Worm (Caenorhabditis elegans): ENCODE results near the gene kcnl-4.

Gene kcnl-4

ce11 chrV:14505745-14506214, 25.1 kb upstream of the kcnl-4 start:
- TF ChIP-seq ztf-11 (tag; optimal IDR thresholded peaks at IDR 0.05) (no peak), sea-2 (GFP tag; optimal IDR thresholded peaks at IDR 0.05) (no peak), elt-1 (tag; optimal IDR thresholded peaks at IDR 0.05) (peak; percentile 95), pqm-1 (tag; optimal IDR thresholded peaks at IDR 0.05) (peak; percentile 42), nhr-23 (tag; optimal IDR thresholded peaks at IDR 0.05) (peak; percentile 67), elt-3 (tag; optimal IDR thresholded peaks at IDR 0.05) (peak in 2 of 3 experiments; percentile 30 to 93), egl-27 (tag; optimal IDR thresholded peaks at IDR 0.05) (peak; percentile 2), elt-2 (tag; optimal IDR thresholded peaks at IDR 0.05) (peak; percentile 84), egl-5 (tag; optimal IDR thresholded peaks at IDR 0.05) (no peak), nhr-25 (tag; optimal IDR thresholded peaks at IDR 0.05) (peak; percentile 65), mml-1 (tag; optimal IDR thresholded peaks at IDR 0.05) (no peak), jun-1 (tag; optimal IDR thresholded peaks at IDR 0.05) (peak; percentile 46), nhr-43 (tag; optimal IDR thresholded peaks at IDR 0.05; ENCODE audit: poor library complexity, severe bottlenecking) (peak; percentile 78)

ce11 chrV:14506713-14507675, 23.9 kb upstream of the kcnl-4 start:
- peak; percentile 91 for TF ChIP-seq nhr-23 (tag; optimal IDR thresholded peaks at IDR 0.05)
- peak in 1 of 3 experiments; percentile 15 for TF ChIP-seq elt-3 (tag; optimal IDR thresholded peaks at IDR 0.05)
- peak; percentile 1 for TF ChIP-seq nfya-1 (tag; optimal IDR thresholded peaks at IDR 0.05; ENCODE audit: insufficient read depth)
- TF ChIP-seq nhr-25 (tag; optimal IDR thresholded peaks at IDR 0.05): peak; percentile 70
- peak; percentile 100 for TF ChIP-seq elt-1 (tag; optimal IDR thresholded peaks at IDR 0.05)
- peak; percentile 59 for TF ChIP-seq egl-5 (tag; optimal IDR thresholded peaks at IDR 0.05)
- TF ChIP-seq mml-1 (tag; optimal IDR thresholded peaks at IDR 0.05): no peak
- TF ChIP-seq mdl-1 (tag; optimal IDR thresholded peaks at IDR 0.05): no peak

- no peak for TF ChIP-seq nhr-11 (tag; optimal IDR thresholded peaks at IDR 0.05)
These were observed 22.9 kb upstream of the kcnl-4 start, which contains the start of gene R02D5.1 for ce11 chrV:14508005-14508521. R02D5.1 (plus strand) TSS chrV:14508249.

ce11 chrV:14508556-14508955, 22.4 kb upstream of the kcnl-4 start:
- TF ChIP-seq ama-1 (optimal IDR thresholded peaks at IDR 0.05) (no peak), nhr-76 (tag; optimal IDR thresholded peaks at IDR 0.05) (no peak), nhr-12 (tag; optimal IDR thresholded peaks at IDR 0.05) (no peak), lin-39 (tag; optimal IDR thresholded peaks at IDR 0.05) (no peak), zag-1 (tag; optimal IDR thresholded peaks at IDR 0.05) (no peak), skn-1 (tag; optimal IDR thresholded peaks at IDR 0.05) (no peak), nhr-77 (tag; optimal IDR thresholded peaks at IDR 0.05) (no peak), lin-15B (tag; optimal IDR thresholded peaks at IDR 0.05) (no peak), fkh-10 (GFP tag; optimal IDR thresholded peaks at IDR 0.05) (no peak), jun-1 (tag; optimal IDR thresholded peaks at IDR 0.05) (no peak), mml-1 (tag; optimal IDR thresholded peaks at IDR 0.05) (no peak)

- peak; percentile 68 for TF ChIP-seq nhr-23 (tag; optimal IDR thresholded peaks at IDR 0.05)
- TF ChIP-seq nhr-43 (tag; optimal IDR thresholded peaks at IDR 0.05; ENCODE audit: poor library complexity, severe bottlenecking): peak; percentile 50
- peak; percentile 89 for TF ChIP-seq nhr-25 (tag; optimal IDR thresholded peaks at IDR 0.05)
- peak; percentile 24 for TF ChIP-seq mdl-1 (tag; optimal IDR thresholded peaks at IDR 0.05)
- TF ChIP-seq mml-1 (tag; optimal IDR thresholded peaks at IDR 0.05): no peak
- peak; percentile 15 for TF ChIP-seq elt-1 (tag; optimal IDR thresholded peaks at IDR 0.05)
- TF ChIP-seq lin-39 (tag; optimal IDR thresholded peaks at IDR 0.05): peak; percentile 67
- no peak for TF ChIP-seq nhr-67 (tag; optimal IDR thresholded peaks at IDR 0.05)
- TF ChIP-seq unc-62 (GFP tag; optimal IDR thresholded peaks at IDR 0.05): no peak
These were observed 20.2 kb upstream of the kcnl-4 start, which contains the start of gene R02D5.9 for ce11 chrV:14510746-14511145. R02D5.9 (minus strand) TSS chrV:14511123.

ce11 chrV:14518010-14518409, 12.9 kb upstream of the kcnl-4 start, which contains the start of gene R02D5.6:
R02D5.6 (minus strand) TSS chrV:14518110.
- TF ChIP-seq ceh-28 (tag; optimal IDR thresholded peaks at IDR 0.05) (no peak), nhr-28 (tag; optimal IDR thresholded peaks at IDR 0.05) (no peak), eor-1 (tag; optimal IDR thresholded peaks at IDR 0.05) (no peak), egl-5 (tag; optimal IDR thresholded peaks at IDR 0.05) (no peak), pqm-1 (tag; optimal IDR thresholded peaks at IDR 0.05) (no peak), hmg-11 (tag; optimal IDR thresholded peaks at IDR 0.05) (no peak)

All from whole organism, L3 larva.